Worm (Caenorhabditis elegans): ENCODE measurements around the gene ZK673.2.

DNA sequence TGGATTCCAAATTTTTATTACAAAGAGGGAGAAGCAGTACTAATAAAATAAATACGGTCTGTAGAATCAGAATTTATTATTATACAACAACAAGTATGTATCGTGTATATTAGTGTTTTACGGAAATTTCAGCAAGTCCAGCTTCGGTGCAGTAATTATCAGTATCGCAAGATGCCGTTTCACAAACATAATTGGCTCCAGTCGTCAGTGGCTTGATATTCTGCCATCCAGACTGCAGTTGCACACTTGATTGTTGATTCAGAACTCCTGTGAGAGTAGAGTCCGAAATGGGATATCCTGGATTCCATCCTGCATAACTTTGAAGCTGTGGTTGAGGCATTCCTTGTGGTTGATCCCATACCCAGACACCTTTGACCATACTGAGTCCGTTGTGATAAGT is 32.0 kb downstream of the ZK673.2 start:
- TF ChIP-seq ama-1 (optimal IDR thresholded peaks at IDR 0.05) (no peak), aly-1 (tag; optimal IDR thresholded peaks at IDR 0.05) (no peak), ets-7 (tag; optimal IDR thresholded peaks at IDR 0.05) (no peak), tra-4 (tag; optimal IDR thresholded peaks at IDR 0.05) (no peak), hmbx-1 (tag; optimal IDR thresholded peaks at IDR 0.05) (no peak), tbx-37 (GFP tag; conservative IDR thresholded peaks at IDR 0.05) (no peak), scrt-1 (GFP tag; IDR thresholded peaks at IDR 0.05) (no peak), F13C5.2 (tag; optimal IDR thresholded peaks at IDR 0.05) (no peak), pes-1 (GFP tag; IDR thresholded peaks at IDR 0.05) (no peak), B0310.2 (tag; optimal IDR thresholded peaks at IDR 0.05) (no peak)
